Fruit fly (Drosophila melanogaster): ENCODE data around the gene Sap130.

DNA sequence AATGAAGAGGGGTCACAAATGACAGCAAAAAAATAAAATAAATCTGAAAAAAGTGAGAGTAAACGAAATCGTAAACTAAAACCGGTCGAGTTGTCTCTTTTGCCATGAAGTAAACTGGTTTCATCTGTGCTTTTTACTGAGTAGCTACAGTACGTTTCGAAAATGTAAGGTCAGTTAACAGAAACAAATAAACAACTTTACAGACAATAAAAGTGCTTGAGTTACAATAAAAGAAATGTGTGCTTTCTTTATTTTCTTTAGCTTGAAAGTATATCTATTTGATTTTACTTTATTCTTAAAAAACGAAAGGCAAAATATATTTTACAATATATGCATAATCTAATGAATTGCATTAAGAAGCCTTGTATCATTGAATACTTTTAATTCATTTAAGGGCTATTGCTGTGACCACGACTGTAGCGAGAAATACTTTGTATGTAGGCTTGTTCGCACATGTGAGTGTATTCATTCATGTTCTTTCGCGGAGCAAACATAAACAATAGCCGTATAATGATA is 12.7 kb upstream of the Sap130 start:
- TF ChIP-seq CG5204 (GFP tag; optimal IDR thresholded peaks at IDR 0.05) (no peak), CG14711 (tag; optimal IDR thresholded peaks at IDR 0.05) (peak; percentile 40), Clk (GFP tag; optimal IDR thresholded peaks at IDR 0.05) (no peak)

All from whole organism, adult.